Fruit fly (Drosophila melanogaster): ENCODE results near the gene CG43740.

CG43740 gene

DNA sequence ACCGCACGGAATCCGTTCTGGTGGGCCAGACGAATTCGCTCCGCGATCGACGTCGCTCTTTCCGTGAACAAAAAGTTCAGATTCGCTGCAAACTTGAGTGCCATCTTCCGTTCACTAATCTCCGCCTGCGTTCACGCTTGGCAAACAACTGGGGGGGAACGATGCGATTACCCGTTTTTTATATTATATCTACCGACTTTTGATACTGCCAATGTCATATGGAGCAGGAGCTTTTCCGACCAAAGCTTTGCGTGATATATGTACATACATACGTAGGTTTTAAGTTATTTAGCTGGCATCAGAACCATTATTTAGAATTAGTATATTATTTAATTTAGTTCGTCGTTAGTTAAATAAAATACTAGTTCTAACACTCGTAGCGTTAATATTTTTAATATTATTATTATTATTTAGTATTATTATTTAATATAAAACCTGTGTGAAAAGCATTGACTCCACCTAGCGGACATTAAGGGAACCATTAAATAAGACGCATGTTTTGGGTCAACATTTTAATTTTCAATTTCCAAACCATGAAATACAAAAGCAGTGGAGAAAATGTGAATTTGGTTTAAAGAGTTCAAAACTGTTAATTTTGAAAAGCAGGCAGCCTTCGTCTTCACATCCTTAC is 3.7 kb upstream of the CG43740 start, which contains the start of gene Gip (continued):
- no peak for TF ChIP-seq salm (tag; optimal IDR thresholded peaks at IDR 0.05)
- no peak for TF ChIP-seq grn (GFP tag; optimal IDR thresholded peaks at IDR 0.05)
- TF ChIP-seq Scr (GFP tag; IDR thresholded peaks at IDR 0.05; ENCODE audit: partially characterized antibody) = 0 out of 2 replicates have a peak, but pooled peaks have one; percentile 15
- no peak for TF ChIP-seq Poxn (GFP tag; IDR thresholded peaks at IDR 0.05)
- no peak for TF ChIP-seq Dp (GFP tag; optimal IDR thresholded peaks at IDR 0.05)
- peak; percentile 67 for TF ChIP-seq CG12769 (tag; optimal IDR thresholded peaks at IDR 0.05)
- no peak for TF ChIP-seq repo (GFP tag; optimal IDR thresholded peaks at IDR 0.05)
- TF ChIP-seq HLH3B (GFP tag; IDR thresholded peaks at IDR 0.05) = no peak; the same call in 1 of the 2 replicates
- TF ChIP-seq crc (GFP tag; optimal IDR thresholded peaks at IDR 0.05) = no peak
- no peak for TF ChIP-seq eve (GFP tag; optimal IDR thresholded peaks at IDR 0.05)
- TF ChIP-seq CG13424 (tag; optimal IDR thresholded peaks at IDR 0.05) = no peak
- no peak for TF ChIP-seq CG4424 (GFP tag; optimal IDR thresholded peaks at IDR 0.05)
- TF ChIP-seq NK7.1 (GFP tag; optimal IDR thresholded peaks at IDR 0.05) = no peak
- no peak for TF ChIP-seq CG10959 (GFP tag; IDR thresholded peaks at IDR 0.05)
- no peak for TF ChIP-seq CG7987 (GFP tag; optimal IDR thresholded peaks at IDR 0.05)
- no peak for TF ChIP-seq CG18476 (GFP tag; optimal IDR thresholded peaks at IDR 0.05)
- TF ChIP-seq Fer3 (tag; optimal IDR thresholded peaks at IDR 0.05) = no peak
- no peak for TF ChIP-seq CG32772 (GFP tag; IDR thresholded peaks at IDR 0.05)
- no peak for TF ChIP-seq CG6854 (GFP tag; optimal IDR thresholded peaks at IDR 0.05)
- peak; percentile 72 for TF ChIP-seq CG10979 (tag; optimal IDR thresholded peaks at IDR 0.05)
- peak; percentile 22 for TF ChIP-seq MESR4 (GFP tag; optimal IDR thresholded peaks at IDR 0.05)
- TF ChIP-seq CG4328 (GFP tag; optimal IDR thresholded peaks at IDR 0.05) = no peak
- no peak for TF ChIP-seq Dad (GFP tag; optimal IDR thresholded peaks at IDR 0.05)
- TF ChIP-seq Vsx1 (GFP tag; optimal IDR thresholded peaks at IDR 0.05) = no peak
- no peak for TF ChIP-seq hkb (optimal IDR thresholded peaks at IDR 0.05)
- TF ChIP-seq hkb (GFP tag; IDR thresholded peaks at IDR 0.05) = 0 out of 2 replicates have a peak, but pooled peaks have one; percentile 19
- no peak for TF ChIP-seq CG31365 (tag; optimal IDR thresholded peaks at IDR 0.05)
- no peak for TF ChIP-seq CG3838 (GFP tag; optimal IDR thresholded peaks at IDR 0.05)
- TF ChIP-seq MTF-1 (GFP tag; optimal IDR thresholded peaks at IDR 0.05; ENCODE audit: borderline replicate concordance) = no peak
- no peak for TF ChIP-seq pum (GFP tag; optimal IDR thresholded peaks at IDR 0.05)
- no peak for TF ChIP-seq mam (GFP tag; optimal IDR thresholded peaks at IDR 0.05)
- no peak for TF ChIP-seq CG8944 (GFP tag; optimal IDR thresholded peaks at IDR 0.05)
- no peak for TF ChIP-seq cwo (GFP tag; optimal IDR thresholded peaks at IDR 0.05)
- TF ChIP-seq CG32532 (GFP tag; IDR thresholded peaks at IDR 0.05) = no peak
- no peak for TF ChIP-seq phol (tag; optimal IDR thresholded peaks at IDR 0.05)
- TF ChIP-seq Myb (GFP tag; optimal IDR thresholded peaks at IDR 0.05) = peak; percentile 37
- TF ChIP-seq bowl (GFP tag; IDR thresholded peaks at IDR 0.05) = no peak
- TF ChIP-seq Dek (tag; optimal IDR thresholded peaks at IDR 0.05) = no peak
- no peak for TF ChIP-seq stc (GFP tag; IDR thresholded peaks at IDR 0.05)
- no peak for TF ChIP-seq pros (GFP tag; optimal IDR thresholded peaks at IDR 0.05)
- no peak for TF ChIP-seq peb (GFP tag; IDR thresholded peaks at IDR 0.05)
- no peak for TF ChIP-seq HLH4C (GFP tag; IDR thresholded peaks at IDR 0.05; ENCODE audit: partially characterized antibody)
- no peak for TF ChIP-seq ase (GFP tag; IDR thresholded peaks at IDR 0.05)
- no peak for TF ChIP-seq Elba2 (GFP tag; optimal IDR thresholded peaks at IDR 0.05)
- TF ChIP-seq bcd (GFP tag; optimal IDR thresholded peaks at IDR 0.05) = no peak
- no peak for TF ChIP-seq Bdp1 (GFP tag; optimal IDR thresholded peaks at IDR 0.05)
- no peak for TF ChIP-seq jing (GFP tag; optimal IDR thresholded peaks at IDR 0.05)
- no peak for TF ChIP-seq row (GFP tag; IDR thresholded peaks at IDR 0.05)
- no peak for TF ChIP-seq Aef1 (GFP tag; IDR thresholded peaks at IDR 0.05)
- TF ChIP-seq fru (optimal IDR thresholded peaks at IDR 0.05) = no peak
- TF ChIP-seq ken (GFP tag; IDR thresholded peaks at IDR 0.05) = no peak

Data from whole organism, embryonic.